Worm (Caenorhabditis elegans): ENCODE measurements around the gene arrd-19.

The arrd-19 gene

DNA sequence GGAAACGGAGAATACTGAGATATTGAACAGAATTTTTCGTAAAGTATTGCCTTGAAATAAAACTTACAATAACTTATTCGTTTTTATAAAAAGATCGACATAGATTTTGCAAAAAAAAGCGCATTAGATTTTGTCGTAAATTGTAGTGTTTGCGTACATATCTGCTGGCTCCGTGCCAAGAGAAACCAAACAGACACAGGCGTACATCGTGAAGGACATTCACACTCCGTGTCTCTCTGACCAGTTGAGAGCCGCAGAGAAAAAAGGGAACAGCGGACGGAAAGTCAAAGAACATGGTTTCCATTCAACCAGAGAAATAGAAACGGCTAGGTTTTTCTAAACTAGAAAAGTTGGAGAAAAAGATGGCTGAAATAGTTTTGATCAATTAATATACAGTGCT is at the start of gene arrd-19 (continued):
- TF ChIP-seq hlh-30 (tag; optimal IDR thresholded peaks at IDR 0.05; ENCODE audit: insufficient read depth) = peak; percentile 58
- TF ChIP-seq pqm-1 (tag; optimal IDR thresholded peaks at IDR 0.05) = peak; percentile 32

DNA sequence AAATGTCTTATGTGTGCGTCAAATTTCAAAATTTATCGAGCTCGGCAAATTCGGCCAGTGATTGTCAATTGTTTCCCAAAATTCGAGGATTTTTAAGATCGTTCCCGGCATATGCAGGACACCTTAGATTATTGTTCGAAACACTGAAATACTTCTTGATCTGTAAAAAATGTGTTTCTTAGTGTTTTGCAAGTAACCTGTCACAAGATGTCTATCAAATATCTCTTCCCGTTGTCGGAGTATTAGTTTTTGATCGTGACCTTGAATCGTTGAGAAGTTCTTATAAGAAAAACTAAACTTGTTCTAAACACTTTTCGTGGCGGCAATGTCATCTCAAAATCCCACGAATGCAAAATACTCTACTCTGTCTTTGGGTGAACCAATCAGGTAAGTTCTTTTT is 47.2 kb upstream of the arrd-19 start, which contains the start of gene C04E12.4:
Gene C04E12.4 (plus strand): TSS at position 301 of the 400 bp plus-strand sequence.
- peak; percentile 88 for TF ChIP-seq aha-1 (tag)
- TF ChIP-seq daf-19 (GFP tag; conservative IDR thresholded peaks at IDR 0.05) = no peak
- peak; percentile 22 for TF ChIP-seq nhr-28 (tag; optimal IDR thresholded peaks at IDR 0.05)

DNA sequence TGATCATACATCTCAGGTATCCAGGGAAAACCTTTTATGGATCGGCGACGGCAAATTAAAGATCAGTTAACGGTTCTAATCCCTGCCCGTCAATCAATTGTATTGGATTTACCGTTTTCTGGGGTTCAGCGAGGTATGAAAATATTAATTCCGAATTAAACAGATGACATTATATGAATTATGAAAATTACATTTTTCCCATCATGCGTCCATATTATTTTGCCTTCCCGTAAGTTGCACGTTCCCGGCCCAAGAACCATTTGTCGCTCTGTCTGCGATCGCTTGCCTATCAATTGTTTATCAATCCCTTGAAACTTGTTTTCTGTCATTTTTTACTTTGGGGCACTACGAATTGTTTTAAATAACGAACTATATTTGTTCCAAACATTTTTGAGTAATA is 46.3 kb upstream of the arrd-19 start:
- TF ChIP-seq nhr-102 (tag; optimal IDR thresholded peaks at IDR 0.05) (no peak), unc-62 (GFP tag; optimal IDR thresholded peaks at IDR 0.05 in 1 of 2) (peak in 1 of 2 experiments; percentile 97), unc-62 (tag; optimal IDR thresholded peaks at IDR 0.05) (no peak), fkh-10 (GFP tag; optimal IDR thresholded peaks at IDR 0.05) (no peak), hlh-11 (tag; optimal IDR thresholded peaks at IDR 0.05) (no peak), nhr-237 (tag; optimal IDR thresholded peaks at IDR 0.05) (no peak), mdt-29 (GFP tag; IDR thresholded peaks at IDR 0.05) (no peak)

DNA sequence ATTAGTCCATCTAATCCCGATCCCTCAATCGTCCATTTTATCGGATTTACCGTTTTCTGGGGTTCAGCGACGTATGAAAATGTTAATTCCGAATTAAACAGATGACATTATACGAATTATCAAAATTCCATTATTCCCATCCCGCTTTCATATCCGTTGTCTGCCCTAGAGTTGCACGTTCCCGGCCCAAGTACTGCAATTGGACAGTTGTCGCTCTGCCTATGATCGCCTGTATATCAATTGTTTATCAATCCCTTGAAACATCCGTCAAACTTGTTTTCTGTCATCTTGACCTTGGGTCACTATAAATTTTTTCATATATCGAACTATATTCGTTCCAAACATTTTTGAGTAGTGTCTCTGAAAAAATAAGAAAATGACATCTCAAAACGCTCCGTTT is 43.0 kb upstream of the arrd-19 start, which contains the start of gene C04E12.5:
Gene C04E12.5 (plus strand): TSS at position 301 of the 400 bp plus-strand sequence.
- TF ChIP-seq mdt-29 (GFP tag; IDR thresholded peaks at IDR 0.05) (no peak), nhr-76 (tag; optimal IDR thresholded peaks at IDR 0.05) (no peak), lin-39 (tag; optimal IDR thresholded peaks at IDR 0.05) (no peak), unc-62 (GFP tag; optimal IDR thresholded peaks at IDR 0.05 in 1 of 2) (peak in 1 of 2 experiments; percentile 78), unc-62 (tag; optimal IDR thresholded peaks at IDR 0.05) (no peak)

DNA sequence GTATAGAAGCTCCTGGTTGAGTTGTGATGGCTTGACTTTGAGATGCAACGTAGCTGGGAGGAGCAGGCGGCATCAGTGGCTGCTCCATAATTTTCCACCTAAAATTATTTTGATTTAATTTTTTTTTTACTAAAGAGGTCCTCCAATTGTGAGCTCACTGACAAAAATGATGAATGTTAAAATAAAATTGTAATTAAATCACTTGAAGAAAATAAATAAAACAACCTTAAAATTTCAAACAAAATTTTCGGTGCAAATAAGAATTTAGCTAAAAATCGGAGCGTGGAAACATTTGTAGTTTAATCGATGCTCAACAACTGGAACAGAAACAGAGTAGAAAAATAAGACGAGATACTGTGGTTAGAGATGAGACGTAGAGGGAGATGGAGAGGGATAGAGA is 41.8 kb upstream of the arrd-19 start, which contains the start of gene scrm-3:
Gene scrm-3 (minus strand): TSS at position 101 of the 400 bp plus-strand sequence.
- TF ChIP-seq Y48G9A.11 (GFP tag; IDR thresholded peaks at IDR 0.05) (no peak), F44E2.7 (GFP tag; IDR thresholded peaks at IDR 0.05) (no peak), fkh-10 (GFP tag; optimal IDR thresholded peaks at IDR 0.05) (no peak), daf-8 (GFP tag; IDR thresholded peaks at IDR 0.05) (no peak), nhr-11 (tag; optimal IDR thresholded peaks at IDR 0.05) (no peak), ceh-44 (GFP tag; IDR thresholded peaks at IDR 0.05) (no peak), unc-39 (tag; optimal IDR thresholded peaks at IDR 0.05) (no peak), lin-38 (GFP tag; IDR thresholded peaks at IDR 0.05) (no peak), hif-1 (tag; optimal IDR thresholded peaks at IDR 0.05) (no peak), ceh-62 (tag; optimal IDR thresholded peaks at IDR 0.05) (no peak), set-16 (GFP tag; IDR thresholded peaks at IDR 0.05) (no peak), mxl-3 (GFP tag; optimal IDR thresholded peaks at IDR 0.05) (no peak), zag-1 (tag; optimal IDR thresholded peaks at IDR 0.05) (no peak)

DNA sequence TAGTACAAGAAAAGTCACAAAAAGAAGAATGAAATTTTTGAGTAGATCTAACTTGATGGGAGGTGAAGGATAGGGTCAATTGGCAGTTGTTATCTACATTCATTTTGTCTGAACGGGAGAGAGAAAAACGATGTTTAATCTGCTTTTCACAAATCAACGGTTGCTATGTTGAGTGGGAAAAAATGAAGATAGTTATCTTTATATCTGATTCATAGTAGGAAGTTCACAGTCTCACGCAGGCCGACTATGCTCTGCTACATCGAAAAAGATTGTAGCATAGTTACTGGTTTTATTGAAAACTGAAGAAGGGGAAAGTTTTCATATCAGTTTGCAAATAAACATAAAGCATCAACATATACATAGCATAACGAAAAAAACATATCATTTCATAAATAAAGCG is 40.2 kb upstream of the arrd-19 start:
- TF ChIP-seq unc-62 (GFP tag; optimal IDR thresholded peaks at IDR 0.05 in 1 of 2) (peak in 1 of 2 experiments; percentile 28), unc-62 (tag; optimal IDR thresholded peaks at IDR 0.05) (no peak), unc-39 (tag; optimal IDR thresholded peaks at IDR 0.05) (no peak)

DNA sequence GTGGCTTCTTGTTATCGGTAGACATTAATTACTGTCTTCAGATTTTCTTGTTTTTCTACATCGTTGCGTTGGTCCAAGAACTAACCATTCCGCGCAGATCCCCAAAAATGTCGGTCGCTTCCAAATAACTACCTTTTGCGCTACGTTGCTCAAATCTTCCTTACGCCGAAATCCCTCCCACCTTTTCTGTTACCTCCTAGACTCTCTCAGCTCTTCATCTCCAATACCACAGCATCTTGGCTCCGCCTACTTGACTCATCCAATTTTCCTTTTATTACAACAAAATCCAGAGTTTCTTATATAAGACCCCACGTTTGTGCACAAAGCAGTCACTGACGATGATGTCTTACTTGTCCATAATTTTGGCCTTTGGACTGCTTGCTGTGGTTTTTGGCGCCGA is 37.6 kb upstream of the arrd-19 start, which contains the start of gene C17B7.12:
Gene C17B7.12 (plus strand): TSS at position 301 of the 400 bp plus-strand sequence.
- TF ChIP-seq pha-4 (GFP tag; IDR thresholded peaks at IDR 0.05) = no peak
- no peak for TF ChIP-seq pha-4 (tag; optimal IDR thresholded peaks at IDR 0.05)
- TF ChIP-seq pqm-1 (tag; optimal IDR thresholded peaks at IDR 0.05) = no peak

DNA sequence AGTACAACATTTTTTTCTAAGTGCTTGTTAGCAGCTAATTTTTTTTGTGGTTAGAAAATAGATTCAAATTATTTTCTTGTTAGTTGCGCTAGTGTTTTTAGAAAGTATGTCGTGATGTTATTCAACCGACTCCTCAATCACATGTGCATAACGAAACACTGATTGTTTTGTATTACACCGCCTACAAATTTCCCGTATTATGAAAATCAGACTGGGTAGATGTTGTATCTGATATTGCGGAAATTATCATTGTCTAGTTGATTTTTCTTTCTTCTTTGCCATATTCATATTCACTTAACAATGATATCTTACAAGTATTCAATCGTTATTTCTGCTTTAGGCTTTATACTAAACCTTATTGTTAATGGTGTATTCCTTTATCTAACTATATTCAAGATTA is 36.0 kb upstream of the arrd-19 start, which contains the start of gene str-63:
Gene str-63 (plus strand): TSS at position 301 of the 400 bp plus-strand sequence.
- TF ChIP-seq nhr-11 (tag; optimal IDR thresholded peaks at IDR 0.05) = no peak
- no peak for TF ChIP-seq F10B5.3 (tag; optimal IDR thresholded peaks at IDR 0.05)
- no peak for TF ChIP-seq nhr-237 (tag; optimal IDR thresholded peaks at IDR 0.05)
- TF ChIP-seq nhr-48 (tag; optimal IDR thresholded peaks at IDR 0.05) = no peak
- TF ChIP-seq snpc-1.2 (GFP tag; IDR thresholded peaks at IDR 0.05) = no peak
- no peak for TF ChIP-seq daf-12 (tag; optimal IDR thresholded peaks at IDR 0.05)
- TF ChIP-seq aha-1 (tag) = no peak
- TF ChIP-seq T20F7.1 (GFP tag; optimal IDR thresholded peaks at IDR 0.05) = no peak
- no peak for TF ChIP-seq lin-15B (tag; optimal IDR thresholded peaks at IDR 0.05)
- no peak for TF ChIP-seq ceh-44 (GFP tag; IDR thresholded peaks at IDR 0.05)
- no peak for TF ChIP-seq ztf-7 (tag; optimal IDR thresholded peaks at IDR 0.05)
- no peak for TF ChIP-seq sdz-12 (GFP tag; optimal IDR thresholded peaks at IDR 0.05)
- no peak for TF ChIP-seq mep-1 (tag; optimal IDR thresholded peaks at IDR 0.05)
- TF ChIP-seq gei-8 (GFP tag; optimal IDR thresholded peaks at IDR 0.05) = no peak
- no peak for TF ChIP-seq lin-38 (GFP tag; IDR thresholded peaks at IDR 0.05)
- TF ChIP-seq Y48G9A.11 (GFP tag; IDR thresholded peaks at IDR 0.05) = no peak
- no peak for TF ChIP-seq php-3 (GFP tag; IDR thresholded peaks at IDR 0.05)
